Fruit fly (Drosophila melanogaster) whole organism, embryonic: ENCODE results near the gene dlp.

Source experiments
- Bteb2 ChIP-seq: fragments of 200-800 bp; sonication (Bioruptor generic); optimal IDR thresholded peaks from 2 replicates; lab custom pipeline; 2016; ENCODE audit warnings: missing biosample characterization, missing genetic modification characterization
- CG13894 ChIP-seq: fragments of 200-800 bp; sonication (Bioruptor generic); optimal IDR thresholded peaks from 3 replicates; lab custom pipeline; 2018; ENCODE audit warnings: missing biosample characterization, mild to moderate bottlenecking, missing genetic modification characterization, moderate library complexity
- CG14860 ChIP-seq: fragments of 200-800 bp; sonication (Bioruptor generic); IDR thresholded peaks from 3 replicates; pipeline ENCODE4 v1.3.6; 2022; ENCODE audit warnings: missing biosample characterization, missing genetic modification characterization; ENCODE audit not compliant: partially characterized antibody
- CG1832 ChIP-seq: fragments of 200-800 bp; sonication (Bioruptor generic); optimal IDR thresholded peaks from 2 replicates; lab custom pipeline; 2017; ENCODE audit warnings: missing biosample characterization, mild to moderate bottlenecking, missing genetic modification characterization, inconsistent platforms
- CG2199 ChIP-seq: fragments of 200-800 bp; sonication (Bioruptor generic); IDR thresholded peaks from 3 replicates; pipeline ENCODE4 v1.3.6; 2022; ENCODE audit warnings: missing biosample characterization, missing genetic modification characterization
- CG2712 ChIP-seq: fragments of 200-800 bp; optimal IDR thresholded peaks from 3 replicates; lab custom pipeline; 2019; ENCODE audit warnings: missing biosample characterization, mild to moderate bottlenecking, missing genetic modification characterization, moderate library complexity
- CG33213 ChIP-seq: fragments of 200-800 bp; sonication (Bioruptor generic); optimal IDR thresholded peaks from 3 replicates; lab custom pipeline; 2016; ENCODE audit warnings: missing biosample characterization, missing genetic modification characterization
- CG34224 ChIP-seq: fragments of 200-800 bp; sonication (Bioruptor generic); IDR thresholded peaks from 3 replicates; pipeline ENCODE4 v1.3.6; 2022; ENCODE audit warnings: missing biosample characterization, missing genetic modification characterization; ENCODE audit not compliant: partially characterized antibody
- CG4360 ChIP-seq: fragments of 200-800 bp; sonication (Bioruptor generic); IDR thresholded peaks from 2 replicates; pipeline ENCODE4 v1.3.6; 2022; ENCODE audit warnings: missing biosample characterization, missing genetic modification characterization
- CG4730 ChIP-seq: fragments of 200-800 bp; sonication (Bioruptor generic); IDR thresholded peaks from 2 replicates; pipeline ENCODE4 v1.3.6; 2022; ENCODE audit warnings: missing biosample characterization, missing genetic modification characterization
- CG5180 ChIP-seq: fragments of 200-800 bp; sonication (Bioruptor generic); optimal IDR thresholded peaks from 3 replicates; lab custom pipeline; 2017; ENCODE audit warnings: missing biosample characterization, missing genetic modification characterization, mild to moderate bottlenecking, moderate library complexity, missing genetic modification reagents
- CG5245 ChIP-seq: fragments of 200-800 bp; sonication (Bioruptor generic); optimal IDR thresholded peaks from 3 replicates; lab custom pipeline; 2016; ENCODE audit warnings: missing biosample characterization, missing genetic modification characterization
- CG7745 ChIP-seq: fragments of 200-800 bp; sonication (Bioruptor generic); optimal IDR thresholded peaks from 2 replicates; lab custom pipeline; 2018; ENCODE audit warnings: missing biosample characterization, mild to moderate bottlenecking, missing genetic modification characterization, moderate library complexity
- Dll ChIP-seq: fragments of 200-800 bp; sonication (Bioruptor generic); IDR thresholded peaks from 4 replicates; pipeline ENCODE4 v1.3.6; 2022; ENCODE audit warnings: missing biosample characterization, missing genetic modification characterization; ENCODE audit not compliant: partially characterized antibody
- Drgx ChIP-seq: fragments of 200-800 bp; sonication (Bioruptor generic); IDR thresholded peaks from 2 replicates; pipeline ENCODE4 v1.3.6; 2022; ENCODE audit warnings: missing biosample characterization, missing genetic modification characterization
- Ets65A ChIP-seq: fragments of 200-800 bp; sonication (Bioruptor generic); peaks from one replicate; lab custom pipeline; 2016; ENCODE audit warnings: missing biosample characterization, missing genetic modification characterization
- Med ChIP-seq: fragments of 200-800 bp; sonication (Bioruptor generic); peaks from one replicate; lab custom pipeline; 2016; ENCODE audit warnings: missing biosample characterization, missing genetic modification characterization, mild to moderate bottlenecking, inconsistent platforms, moderate library complexity
- Pdp1 ChIP-seq, 2 experiments: fragments of 200-800 bp; sonication (Bioruptor generic); optimal IDR thresholded peaks; 3 replicates each; lab custom pipeline; 2016; ENCODE audit warnings: missing biosample characterization in 2 of 2, missing genetic modification characterization in 2 of 2, mild to moderate bottlenecking in 1 of 2, moderate library complexity in 1 of 2
- Six4 ChIP-seq: fragments of 200-800 bp; sonication (Bioruptor generic); optimal IDR thresholded peaks from 2 replicates; lab custom pipeline; 2016; ENCODE audit warnings: missing biosample characterization, missing genetic modification characterization
- Sox100B ChIP-seq: fragments of 200-800 bp; sonication (Bioruptor generic); optimal IDR thresholded peaks from 3 replicates; lab custom pipeline; 2018; ENCODE audit warnings: missing biosample characterization, mild to moderate bottlenecking, missing genetic modification characterization
- ap ChIP-seq: fragments of 200-800 bp; sonication (Bioruptor generic); IDR thresholded peaks from 2 replicates; pipeline ENCODE4 v1.3.6; 2022; ENCODE audit warnings: missing biosample characterization, missing genetic modification characterization
- bsh ChIP-seq, 2 experiments: fragments of 200-800 bp; sonication (Bioruptor generic); optimal IDR thresholded peaks; 2 replicates each; lab custom pipeline; 2017 to 2018; ENCODE audit warnings: mild to moderate bottlenecking in 2 of 2, missing biosample characterization in 2 of 2, missing genetic modification characterization in 2 of 2, moderate library complexity in 1 of 2
- cg ChIP-seq: fragments of 200-800 bp; sonication (Bioruptor generic); optimal IDR thresholded peaks from 3 replicates; lab custom pipeline; 2019; ENCODE audit warnings: missing biosample characterization, mild to moderate bottlenecking, missing genetic modification characterization, moderate library complexity
- chm ChIP-seq: fragments of 200-800 bp; sonication (Bioruptor generic); IDR thresholded peaks from 2 replicates; pipeline ENCODE4 v1.3.6; 2022; ENCODE audit warnings: missing biosample characterization, missing genetic modification characterization
- ci ChIP-seq: fragments of 200-800 bp; sonication (Bioruptor generic); IDR thresholded peaks from 3 replicates; pipeline ENCODE4 v1.3.6; 2022; ENCODE audit warnings: missing biosample characterization, missing genetic modification characterization
- corto ChIP-seq: fragments of 200-800 bp; sonication (Bioruptor generic); optimal IDR thresholded peaks from 2 replicates; lab custom pipeline; 2016; ENCODE audit warnings: missing biosample characterization, mild to moderate bottlenecking, missing genetic modification characterization, moderate library complexity
- crol ChIP-seq: fragments of 200-800 bp; sonication (Bioruptor generic); IDR thresholded peaks from 2 replicates; pipeline ENCODE4 v1.3.6; 2022; ENCODE audit warnings: missing biosample characterization, missing genetic modification characterization
- dmrt11E ChIP-seq: fragments of 200-800 bp; sonication (Bioruptor generic); optimal IDR thresholded peaks from 3 replicates; lab custom pipeline; 2018; ENCODE audit warnings: missing biosample characterization, mild to moderate bottlenecking, missing genetic modification characterization, moderate library complexity
- ewg ChIP-seq: fragments of 200-800 bp; sonication (Bioruptor generic); optimal IDR thresholded peaks from 3 replicates; lab custom pipeline; 2017; ENCODE audit warnings: mild to moderate bottlenecking, missing biosample characterization, missing genetic modification reagents, missing genetic modification characterization
- fd96Cb ChIP-seq: fragments of 200-800 bp; sonication (Bioruptor generic); optimal IDR thresholded peaks from 2 replicates; lab custom pipeline; 2018; ENCODE audit warnings: missing biosample characterization, mild to moderate bottlenecking, missing genetic modification characterization, moderate library complexity
- gem ChIP-seq: fragments of 200-800 bp; sonication (Bioruptor generic); optimal IDR thresholded peaks from 2 replicates; lab custom pipeline; 2019; ENCODE audit warnings: missing biosample characterization, mild to moderate bottlenecking, missing genetic modification characterization, moderate library complexity
- ham ChIP-seq: fragments of 200-800 bp; sonication (Bioruptor generic); IDR thresholded peaks from 2 replicates; pipeline ENCODE4 v1.3.6; 2022; ENCODE audit warnings: missing biosample characterization, missing genetic modification characterization
- jumu ChIP-seq: fragments of 200-800 bp; sonication (Bioruptor generic); optimal IDR thresholded peaks from 3 replicates; lab custom pipeline; 2016; ENCODE audit warnings: missing biosample characterization, missing genetic modification characterization
- lbe ChIP-seq: fragments of 200-800 bp; sonication (Bioruptor generic); optimal IDR thresholded peaks from 2 replicates; lab custom pipeline; 2016; ENCODE audit warnings: missing biosample characterization, mild to moderate bottlenecking, missing genetic modification characterization
- nom ChIP-seq: fragments of 200-800 bp; sonication (Bioruptor generic); optimal IDR thresholded peaks from 2 replicates; lab custom pipeline; 2017; ENCODE audit warnings: missing biosample characterization, missing genetic modification characterization, mild to moderate bottlenecking, moderate library complexity, missing genetic modification reagents
- prd ChIP-seq, 3 experiments: fragments of >200 bp in 2 of 3; fragments of 200-800 bp in 1 of 3; sonication (Bioruptor generic) in 1 of 3; optimal IDR thresholded peaks in 2 of 3; IDR thresholded peaks in 1 of 3; 2 replicates in 2 of 3; 3 replicates in 1 of 3; pipeline versions ENCODE4 v1.3.6 to Lab custom; 2017 to 2022; ENCODE audit warnings: missing biosample characterization in 1 of 3, missing genetic modification characterization in 1 of 3
- scrt ChIP-seq: fragments of 200-800 bp; sonication (Bioruptor generic); optimal IDR thresholded peaks from 2 replicates; lab custom pipeline; 2018; ENCODE audit warnings: missing biosample characterization, mild to moderate bottlenecking, missing genetic modification characterization, moderate library complexity
- sens ChIP-seq: fragments of 200-800 bp; sonication (Bioruptor generic); peaks from one replicate; lab custom pipeline; 2016; ENCODE audit warnings: missing biosample characterization, missing genetic modification characterization
- sens-2 ChIP-seq: fragments of 200-800 bp; sonication (Bioruptor generic); IDR thresholded peaks from 2 replicates; pipeline ENCODE4 v1.3.6; 2022; ENCODE audit warnings: missing biosample characterization, missing genetic modification characterization
- so ChIP-seq: fragments of 200-800 bp; sonication (Bioruptor generic); IDR thresholded peaks from 3 replicates; pipeline ENCODE4 v1.3.6; 2022; ENCODE audit warnings: missing biosample characterization, missing genetic modification characterization
- sqz ChIP-seq: fragments of 200-800 bp; sonication (Bioruptor generic); optimal IDR thresholded peaks from 3 replicates; lab custom pipeline; 2018; ENCODE audit warnings: missing biosample characterization, mild to moderate bottlenecking, missing genetic modification characterization
- tll ChIP-seq, 2 experiments: fragments of 200-800 bp in 1 of 2; fragments of >200 bp in 1 of 2; sonication (Bioruptor generic) in 1 of 2; optimal IDR thresholded peaks; 2 replicates each; lab custom pipeline; 2017 to 2019; ENCODE audit warnings: missing biosample characterization in 2 of 2, missing genetic modification characterization in 2 of 2, mild to moderate bottlenecking in 1 of 2, moderate library complexity in 1 of 2
- tna ChIP-seq: fragments of 200-800 bp; sonication (Bioruptor generic); IDR thresholded peaks from 2 replicates; pipeline ENCODE4 v1.3.6; 2022; ENCODE audit warnings: missing biosample characterization, missing genetic modification characterization; ENCODE audit not compliant: partially characterized antibody
- zen ChIP-seq: fragments of 200-800 bp; sonication (Bioruptor generic); optimal IDR thresholded peaks from 3 replicates; lab custom pipeline; 2018; ENCODE audit warnings: missing biosample characterization, mild to moderate bottlenecking, missing genetic modification characterization, moderate library complexity

Gene dlp

dm6 chr3L:14643692-14644091 is 11.3 kb downstream of the dlp start (continued):
- TF ChIP-seq CG13894 (tag; lab: Kevin White, UChicago), result no peak
- TF ChIP-seq so (GFP tag; lab: Robert Waterston, UW), result 0 out of 3 replicates have a peak, but pooled peaks have one; percentile 22
- TF ChIP-seq sens-2 (GFP tag; lab: Robert Waterston, UW), result no peak
- no peak for TF ChIP-seq ap (GFP tag; lab: Robert Waterston, UW)
- peak; percentile 35; the same call in 1 of the 2 replicates for TF ChIP-seq crol (GFP tag; lab: Robert Waterston, UW)
- TF ChIP-seq cg (GFP tag; lab: Kevin White, UChicago), result peak; percentile 44
- peak in 1 of 2 experiments; percentile 100 for TF ChIP-seq tll (GFP tag; optimal IDR thresholded peaks at IDR 0.05; lab: Kevin White, UChicago)
- 0 out of 3 replicates have a peak, but pooled peaks have one; percentile 18 for TF ChIP-seq CG2199 (GFP tag; lab: Robert Waterston, UW)
- no peak for TF ChIP-seq fd96Cb (tag; lab: Kevin White, UChicago)
- peak; percentile 57 for TF ChIP-seq zen (tag; lab: Kevin White, UChicago)

- TF ChIP-seq Bteb2 (GFP tag; lab: Kevin White, UChicago), result no peak
- TF ChIP-seq chm (GFP tag; lab: Robert Waterston, UW), result no peak
- peak; percentile 69 for TF ChIP-seq sens (GFP tag; lab: Kevin White, UChicago)
- no peak for TF ChIP-seq Sox100B (GFP tag; lab: Kevin White, UChicago)
- peak; percentile 0 for TF ChIP-seq sqz (GFP tag; lab: Kevin White, UChicago)
- TF ChIP-seq scrt, result peak; percentile 8
- 0 out of 4 replicates have a peak, but pooled peaks have one; percentile 40 for TF ChIP-seq Dll (GFP tag; lab: Robert Waterston, UW)
- TF ChIP-seq tna, result no peak
- TF ChIP-seq CG7745, result peak; percentile 40
- TF ChIP-seq CG5180, result peak; percentile 16
- TF ChIP-seq CG4360 (GFP tag; lab: Robert Waterston, UW), result no peak
- no peak for TF ChIP-seq CG1832 (GFP tag; lab: Kevin White, UChicago)
- no peak for TF ChIP-seq CG34224 (GFP tag; lab: Robert Waterston, UW)
- no peak for TF ChIP-seq CG5245 (GFP tag; lab: Kevin White, UChicago)
These were observed 12.7 kb downstream of the dlp start for dm6 chr3L:14645120-14645519.

- TF ChIP-seq Six4 (no peak), ci (0 out of 3 replicates have a peak, but pooled peaks have one; percentile 16), CG33213 (GFP tag; lab: Kevin White, UChicago) (no peak), Pdp1 (GFP tag; optimal IDR thresholded peaks at IDR 0.05; lab: Kevin White, UChicago) (peak in 1 of 2 experiments; percentile 28), CG4730 (no peak), jumu (GFP tag; lab: Kevin White, UChicago) (no peak)
- TF ChIP-seq, all 482 proteins: peak for 2
These were observed 13.5 kb downstream of the dlp start for dm6 chr3L:14645934-14646333.

- TF ChIP-seq nom (GFP tag; lab: Kevin White, UChicago), result peak; percentile 49
- 0 out of 2 replicates have a peak, but pooled peaks have one; percentile 11 for TF ChIP-seq CG4360 (GFP tag; lab: Robert Waterston, UW)
- peak; percentile 57; the same call in 1 of the 2 replicates for TF ChIP-seq crol (GFP tag; lab: Robert Waterston, UW)
- TF ChIP-seq CG14860, result no peak
- TF ChIP-seq gem, result peak; percentile 17
- peak; percentile 4 for TF ChIP-seq CG2712
- TF ChIP-seq lbe (GFP tag; lab: Kevin White, UChicago), result peak; percentile 73
- peak; percentile 13 for TF ChIP-seq ewg (GFP tag; lab: Kevin White, UChicago)
- peak; percentile 57 for TF ChIP-seq Ets65A (GFP tag; lab: Kevin White, UChicago)
- peak in 1 of 2 experiments; percentile 57 for TF ChIP-seq bsh (GFP tag; optimal IDR thresholded peaks at IDR 0.05; lab: Kevin White, UChicago)
- TF ChIP-seq Med, result peak; percentile 13
- peak; percentile 32 for TF ChIP-seq corto (GFP tag; lab: Kevin White, UChicago)
- TF ChIP-seq prd (optimal IDR thresholded peaks at IDR 0.05; lab: Kevin White, UChicago), result no peak
- TF ChIP-seq prd (GFP tag; IDR thresholded peaks at IDR 0.05; lab: Robert Waterston, UW), result 0 out of 3 replicates have a peak, but pooled peaks have one; percentile 22
- TF ChIP-seq ham (GFP tag; lab: Robert Waterston, UW), result no peak
- TF ChIP-seq dmrt11E (tag; lab: Kevin White, UChicago), result peak; percentile 18
- TF ChIP-seq Drgx, result peak; percentile 72
These were observed 14.9 kb downstream of the dlp start for dm6 chr3L:14647210-14647869.
